Worm (Caenorhabditis elegans): Measurements from ENCODE around the gene C15B12.2.
A peak's percentile ranks its signal among the peaks of the same experiment; 100 is the strongest.

C15B12.2 gene

ce11 chrX:6455157-6455556 is 8.1 kb upstream of the C15B12.2 start, which contains the start of gene nas-33:
Gene nas-33, minus strand, starts transcription at chrX:6455257.
- TF ChIP-seq aha-1 (tag; optimal IDR thresholded peaks at IDR 0.05) (no peak), nhr-19 (GFP tag; conservative IDR thresholded peaks at IDR 0.05) (no peak), sup-37 (GFP tag; optimal IDR thresholded peaks at IDR 0.05) (no peak), nhr-12 (tag; optimal IDR thresholded peaks at IDR 0.05) (no peak), alr-1 (tag; optimal IDR thresholded peaks at IDR 0.05; ENCODE audit: borderline replicate concordance) (no peak), lin-15B (tag; optimal IDR thresholded peaks at IDR 0.05) (no peak), pag-3 (tag; optimal IDR thresholded peaks at IDR 0.05; ENCODE audit: borderline replicate concordance, insufficient read depth) (no peak)

DNA sequence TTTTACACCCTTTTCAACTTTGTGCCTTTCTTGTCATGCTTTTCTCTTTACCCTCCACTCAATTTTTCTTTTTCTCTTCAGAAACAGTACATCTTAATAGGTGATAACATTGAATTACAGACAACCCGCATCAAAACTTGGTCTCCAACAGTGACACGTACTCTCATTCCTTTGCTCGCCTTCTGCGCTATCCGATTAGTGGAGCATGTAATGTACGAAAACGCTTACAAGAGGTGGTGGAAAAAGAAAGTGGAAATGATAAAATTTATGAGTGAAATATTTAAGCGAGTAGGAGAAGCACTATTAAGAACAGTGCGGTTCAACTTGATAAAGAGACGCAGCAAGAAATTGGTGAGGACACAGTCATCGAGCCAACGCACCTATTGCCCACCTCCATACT is 6.6 kb upstream of the C15B12.2 start, which contains the start of gene pept-1:
pept-1 (plus strand) TSS at position 306 of the 400 bp plus-strand sequence.
- TF ChIP-seq elt-3 (tag; optimal IDR thresholded peaks at IDR 0.05), result no peak
- TF ChIP-seq pax-3 (tag; optimal IDR thresholded peaks at IDR 0.05), result no peak
- no peak for TF ChIP-seq pag-3 (tag; optimal IDR thresholded peaks at IDR 0.05; ENCODE audit: borderline replicate concordance, insufficient read depth)
- TF ChIP-seq lin-14 (GFP tag; optimal IDR thresholded peaks at IDR 0.05), result peak; percentile 26
- TF ChIP-seq fkh-4 (tag; optimal IDR thresholded peaks at IDR 0.05; ENCODE audit: borderline replicate concordance), result no peak
- no peak for TF ChIP-seq nhr-84 (tag; optimal IDR thresholded peaks at IDR 0.05)
- peak; percentile 96 for TF ChIP-seq elt-2 (tag; optimal IDR thresholded peaks at IDR 0.05)
- TF ChIP-seq mab-9 (GFP tag; IDR thresholded peaks at IDR 0.05), result no peak
- no peak for TF ChIP-seq xbp-1 (tag; optimal IDR thresholded peaks at IDR 0.05)
- TF ChIP-seq zag-1 (tag; optimal IDR thresholded peaks at IDR 0.05), result no peak
- TF ChIP-seq ceh-90 (tag; optimal IDR thresholded peaks at IDR 0.05), result no peak
- peak in 1 of 2 experiments; percentile 44 for TF ChIP-seq lin-35 (GFP tag; optimal IDR thresholded peaks at IDR 0.05)
- no peak for TF ChIP-seq mef-2 (tag; optimal IDR thresholded peaks at IDR 0.05)
- peak; percentile 21 for TF ChIP-seq nhr-20 (tag; optimal IDR thresholded peaks at IDR 0.05)
- TF ChIP-seq blmp-1 (tag; optimal IDR thresholded peaks at IDR 0.05), result no peak
- TF ChIP-seq ces-1 (GFP tag; optimal IDR thresholded peaks at IDR 0.05), result no peak
- TF ChIP-seq lin-39 (tag; optimal IDR thresholded peaks at IDR 0.05), result no peak
- no peak for TF ChIP-seq lsy-2 (tag; optimal IDR thresholded peaks at IDR 0.05)
- no peak for TF ChIP-seq unc-86 (tag; optimal IDR thresholded peaks at IDR 0.05)
- TF ChIP-seq fkh-8 (tag; optimal IDR thresholded peaks at IDR 0.05), result no peak
- peak; percentile 12 for TF ChIP-seq nhr-71 (tag; optimal IDR thresholded peaks at IDR 0.05)
- no peak for TF ChIP-seq sup-37 (GFP tag; optimal IDR thresholded peaks at IDR 0.05)
- no peak for TF ChIP-seq nhr-237 (tag; optimal IDR thresholded peaks at IDR 0.05)
- TF ChIP-seq tlp-1 (tag; optimal IDR thresholded peaks at IDR 0.05), result no peak
- no peak for TF ChIP-seq egl-13 (tag; optimal IDR thresholded peaks at IDR 0.05)
- TF ChIP-seq nhr-47 (tag; optimal IDR thresholded peaks at IDR 0.05), result no peak
- no peak for TF ChIP-seq snpc-4 (tag; optimal IDR thresholded peaks at IDR 0.05)
- no peak for TF ChIP-seq ztf-4 (tag; optimal IDR thresholded peaks at IDR 0.05)
- no peak for TF ChIP-seq aha-1 (tag; optimal IDR thresholded peaks at IDR 0.05)
- TF ChIP-seq pqm-1 (tag; optimal IDR thresholded peaks at IDR 0.05), result peak; percentile 60
- no peak for TF ChIP-seq alr-1 (tag; optimal IDR thresholded peaks at IDR 0.05; ENCODE audit: borderline replicate concordance)

DNA sequence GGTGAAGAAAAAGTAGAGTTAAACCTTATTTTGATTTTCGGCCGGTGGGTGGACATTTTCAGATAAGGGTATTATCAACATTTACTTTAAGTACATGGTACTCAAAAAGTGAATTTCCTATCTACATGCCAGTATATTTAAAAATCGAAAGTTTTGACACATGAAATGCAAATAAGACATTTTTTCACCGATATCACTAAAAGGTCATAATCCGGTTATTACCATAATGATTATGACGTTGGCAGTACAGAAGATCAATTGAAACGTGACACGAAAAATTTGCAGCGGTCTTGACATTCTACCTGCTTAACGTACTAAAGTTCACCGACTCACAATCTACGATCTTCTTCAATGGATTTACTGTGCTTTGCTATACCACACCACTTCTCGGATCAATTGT is 5.2 kb upstream of the C15B12.2 start:
- TF ChIP-seq dpl-1 (GFP tag; optimal IDR thresholded peaks at IDR 0.05) (no peak), elt-2 (tag; optimal IDR thresholded peaks at IDR 0.05) (peak; percentile 60)

DNA sequence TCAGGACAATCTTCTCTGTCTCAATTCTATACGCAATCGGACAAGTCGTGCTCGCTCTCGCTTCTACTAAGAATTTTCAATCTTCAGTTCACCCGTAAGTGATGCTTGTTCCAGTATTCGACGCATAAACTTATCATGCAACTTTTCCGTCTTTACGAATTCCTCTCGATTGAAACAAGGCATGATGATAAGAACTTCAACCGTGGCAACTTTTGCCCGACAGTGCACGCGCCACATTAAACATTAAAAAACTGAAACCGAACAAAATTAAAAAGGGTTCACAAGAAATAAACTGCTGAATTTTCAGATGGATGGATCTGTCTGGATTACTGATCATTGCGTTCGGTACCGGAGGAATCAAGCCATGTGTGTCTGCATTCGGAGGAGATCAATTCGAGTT is 4.7 kb upstream of the C15B12.2 start:
- no peak for TF ChIP-seq Y116A8C.19 (tag; optimal IDR thresholded peaks at IDR 0.05; ENCODE audit: borderline replicate concordance)
- no peak for TF ChIP-seq vab-15 (tag; optimal IDR thresholded peaks at IDR 0.05)

Data from whole organism, L1 larva.